Fruit fly (Drosophila melanogaster) whole organism, embryonic: Measurements from ENCODE around the gene Idgf4.

Experiments used
- Blimp-1 ChIP-seq: fragments of 200-800 bp; sonication (Bioruptor generic); optimal IDR thresholded peaks from 3 replicates; lab custom pipeline; 2018; ENCODE audit warnings: missing biosample characterization, missing genetic modification characterization, mild to moderate bottlenecking, moderate library complexity, missing genetic modification reagents
- CG10209 ChIP-seq: fragments of 200-800 bp; sonication (Bioruptor generic); optimal IDR thresholded peaks from 3 replicates; lab custom pipeline; 2017; ENCODE audit warnings: missing biosample characterization, mild to moderate bottlenecking, missing genetic modification characterization, missing genetic modification reagents
- CG11398 ChIP-seq: fragments of 200-800 bp; sonication (Bioruptor generic); optimal IDR thresholded peaks from 2 replicates; lab custom pipeline; 2016; ENCODE audit warnings: missing biosample characterization, missing genetic modification characterization
- CG11504 ChIP-seq: fragments of 200-800 bp; sonication (Bioruptor generic); optimal IDR thresholded peaks from 3 replicates; lab custom pipeline; 2019; ENCODE audit warnings: missing biosample characterization, mild to moderate bottlenecking, missing genetic modification characterization, moderate library complexity
- CG13894 ChIP-seq: fragments of 200-800 bp; sonication (Bioruptor generic); optimal IDR thresholded peaks from 3 replicates; lab custom pipeline; 2018; ENCODE audit warnings: missing biosample characterization, mild to moderate bottlenecking, missing genetic modification characterization, moderate library complexity
- CG1603 ChIP-seq: fragments of 200-800 bp; sonication (Bioruptor generic); optimal IDR thresholded peaks from 2 replicates; lab custom pipeline; 2019; ENCODE audit warnings: missing biosample characterization, mild to moderate bottlenecking, missing genetic modification characterization, moderate library complexity
- CG17359 ChIP-seq: fragments of 200-800 bp; sonication (Bioruptor generic); optimal IDR thresholded peaks from 3 replicates; lab custom pipeline; 2018; ENCODE audit warnings: missing biosample characterization, mild to moderate bottlenecking, missing genetic modification characterization, moderate library complexity
- CG17829 ChIP-seq: fragments of 200-800 bp; optimal IDR thresholded peaks from 2 replicates; lab custom pipeline; 2019; ENCODE audit warnings: missing biosample characterization, mild to moderate bottlenecking, missing genetic modification characterization, moderate library complexity
- CG2199 ChIP-seq: fragments of 200-800 bp; sonication (Bioruptor generic); IDR thresholded peaks from 3 replicates; pipeline ENCODE4 v1.3.6; 2022; ENCODE audit warnings: missing biosample characterization, missing genetic modification characterization
- CG2712 ChIP-seq: fragments of 200-800 bp; optimal IDR thresholded peaks from 3 replicates; lab custom pipeline; 2019; ENCODE audit warnings: missing biosample characterization, mild to moderate bottlenecking, missing genetic modification characterization, moderate library complexity
- CG3281 ChIP-seq: fragments of 200-800 bp; sonication (Bioruptor generic); optimal IDR thresholded peaks from 3 replicates; lab custom pipeline; 2017; ENCODE audit warnings: missing biosample characterization, mild to moderate bottlenecking, missing genetic modification characterization
- CG34376 ChIP-seq: fragments of 200-800 bp; sonication (Bioruptor generic); optimal IDR thresholded peaks from 2 replicates; lab custom pipeline; 2018; ENCODE audit warnings: missing biosample characterization, mild to moderate bottlenecking, missing genetic modification characterization
- CG6654 ChIP-seq: fragments of 200-800 bp; sonication (Bioruptor generic); optimal IDR thresholded peaks from 2 replicates; lab custom pipeline; 2017; ENCODE audit warnings: missing biosample characterization, mild to moderate bottlenecking, missing genetic modification characterization
- CG7928 ChIP-seq: fragments of 200-800 bp; sonication (Bioruptor generic); optimal IDR thresholded peaks from 2 replicates; lab custom pipeline; 2017; ENCODE audit warnings: missing biosample characterization, mild to moderate bottlenecking, missing genetic modification characterization
- CG9932 ChIP-seq: fragments of 200-800 bp; sonication (Bioruptor generic); IDR thresholded peaks from 2 replicates; pipeline ENCODE4 v1.3.6; 2022; ENCODE audit warnings: missing biosample characterization, missing genetic modification characterization
- Deaf1 ChIP-seq: fragments of 200-800 bp; optimal IDR thresholded peaks from 3 replicates; lab custom pipeline; 2019; ENCODE audit warnings: missing biosample characterization, mild to moderate bottlenecking, missing genetic modification characterization, moderate library complexity
- Eip74EF ChIP-seq, 2 experiments: fragments of 200-800 bp in 1 of 2; fragments of >200 bp in 1 of 2; sonication (Bioruptor generic) in 1 of 2; optimal IDR thresholded peaks; 2 replicates each; lab custom pipeline; 2017 to 2019; ENCODE audit warnings: missing biosample characterization in 2 of 2, missing genetic modification characterization in 2 of 2, mild to moderate bottlenecking in 1 of 2, moderate library complexity in 1 of 2
- Hsf ChIP-seq: fragments of 200-800 bp; sonication (Bioruptor generic); optimal IDR thresholded peaks from 3 replicates; lab custom pipeline; 2016; ENCODE audit warnings: missing biosample characterization, missing genetic modification characterization
- Med ChIP-seq: fragments of 200-800 bp; sonication (Bioruptor generic); peaks from one replicate; lab custom pipeline; 2016; ENCODE audit warnings: missing biosample characterization, missing genetic modification characterization, mild to moderate bottlenecking, inconsistent platforms, moderate library complexity
- Mes4 ChIP-seq: fragments of 200-800 bp; sonication (Bioruptor generic); optimal IDR thresholded peaks from 2 replicates; lab custom pipeline; 2016; ENCODE audit warnings: missing biosample characterization, missing genetic modification characterization
- NFAT ChIP-seq: fragments of 200-800 bp; sonication (Bioruptor generic); IDR thresholded peaks from 2 replicates; pipeline ENCODE4 v1.3.6; 2022; ENCODE audit warnings: missing biosample characterization, missing genetic modification characterization
- Nf-YB ChIP-seq: fragments of 200-800 bp; sonication (Bioruptor generic); optimal IDR thresholded peaks from 3 replicates; lab custom pipeline; 2019; ENCODE audit warnings: missing biosample characterization, mild to moderate bottlenecking, missing genetic modification characterization, moderate library complexity
- Sox100B ChIP-seq: fragments of 200-800 bp; sonication (Bioruptor generic); optimal IDR thresholded peaks from 3 replicates; lab custom pipeline; 2018; ENCODE audit warnings: missing biosample characterization, mild to moderate bottlenecking, missing genetic modification characterization
- Sox102F ChIP-seq: fragments of 200-800 bp; sonication (Bioruptor generic); optimal IDR thresholded peaks from 2 replicates; lab custom pipeline; 2018; ENCODE audit warnings: missing biosample characterization, mild to moderate bottlenecking, missing genetic modification characterization, moderate library complexity
- Trl ChIP-seq, 3 experiments: fragments of >200 bp in 2 of 3; fragments of 200-800 bp in 1 of 3; sonication (Bioruptor generic) in 1 of 3; optimal IDR thresholded peaks; 2 replicates in 1 of 3; 3 replicates in 2 of 3; lab custom pipeline; 2016 to 2017; ENCODE audit warnings: missing biosample characterization in 1 of 3, missing genetic modification characterization in 1 of 3
- YL-1 ChIP-seq: fragments of 200-800 bp; sonication (Bioruptor generic); optimal IDR thresholded peaks from 3 replicates; lab custom pipeline; 2017; ENCODE audit warnings: missing biosample characterization, mild to moderate bottlenecking, missing genetic modification characterization
- ash1 ChIP-seq: fragments of 200-800 bp; sonication (Bioruptor generic); optimal IDR thresholded peaks from 2 replicates; lab custom pipeline; 2018; ENCODE audit warnings: missing biosample characterization, mild to moderate bottlenecking, missing genetic modification characterization
- bab2 ChIP-seq: fragments of 200-800 bp; sonication (Bioruptor generic); optimal IDR thresholded peaks from 2 replicates; lab custom pipeline; 2016; ENCODE audit warnings: missing biosample characterization, missing genetic modification characterization
- bowl ChIP-seq: fragments of 200-800 bp; sonication (Bioruptor generic); IDR thresholded peaks from 2 replicates; pipeline ENCODE4 v1.3.6; 2022; ENCODE audit warnings: missing biosample characterization, missing genetic modification characterization
- bsh ChIP-seq, 2 experiments: fragments of 200-800 bp; sonication (Bioruptor generic); optimal IDR thresholded peaks; 2 replicates each; lab custom pipeline; 2017 to 2018; ENCODE audit warnings: mild to moderate bottlenecking in 2 of 2, missing biosample characterization in 2 of 2, missing genetic modification characterization in 2 of 2, moderate library complexity in 1 of 2
- chinmo ChIP-seq: fragments of 200-800 bp; sonication (Bioruptor generic); IDR thresholded peaks from 4 replicates; pipeline ENCODE4 v1.3.6; 2022; ENCODE audit warnings: missing biosample characterization, missing genetic modification characterization; ENCODE audit not compliant: partially characterized antibody
- ci ChIP-seq: fragments of 200-800 bp; sonication (Bioruptor generic); IDR thresholded peaks from 3 replicates; pipeline ENCODE4 v1.3.6; 2022; ENCODE audit warnings: missing biosample characterization, missing genetic modification characterization
- crol ChIP-seq: fragments of 200-800 bp; sonication (Bioruptor generic); IDR thresholded peaks from 2 replicates; pipeline ENCODE4 v1.3.6; 2022; ENCODE audit warnings: missing biosample characterization, missing genetic modification characterization
- dimm ChIP-seq: fragments of 200-800 bp; sonication (Bioruptor generic); IDR thresholded peaks from 2 replicates; pipeline ENCODE4 v1.3.6; 2022; ENCODE audit warnings: missing biosample characterization, missing genetic modification characterization
- en ChIP-seq: fragments of 200-800 bp; sonication (Bioruptor generic); optimal IDR thresholded peaks from 2 replicates; lab custom pipeline; 2016; ENCODE audit warnings: missing biosample characterization, missing genetic modification characterization
- eve ChIP-seq, 2 experiments: fragments of >200 bp; optimal IDR thresholded peaks; 2 replicates each; lab custom pipeline; 2017; ENCODE audit warnings: missing biosample characterization in 2 of 2, missing genetic modification characterization in 2 of 2
- ftz-f1 ChIP-seq: fragments of 200-800 bp; sonication (Bioruptor generic); optimal IDR thresholded peaks from 2 replicates; lab custom pipeline; 2016; ENCODE audit warnings: missing biosample characterization, missing genetic modification characterization
- gem ChIP-seq: fragments of 200-800 bp; sonication (Bioruptor generic); optimal IDR thresholded peaks from 2 replicates; lab custom pipeline; 2019; ENCODE audit warnings: missing biosample characterization, mild to moderate bottlenecking, missing genetic modification characterization, moderate library complexity
- grn ChIP-seq: fragments of 200-800 bp; sonication (Bioruptor generic); optimal IDR thresholded peaks from 3 replicates; lab custom pipeline; 2017; ENCODE audit warnings: missing biosample characterization, missing genetic modification characterization
- nom ChIP-seq: fragments of 200-800 bp; sonication (Bioruptor generic); optimal IDR thresholded peaks from 2 replicates; lab custom pipeline; 2017; ENCODE audit warnings: missing biosample characterization, missing genetic modification characterization, mild to moderate bottlenecking, moderate library complexity, missing genetic modification reagents
- pfk ChIP-seq: fragments of 200-800 bp; sonication (Bioruptor generic); optimal IDR thresholded peaks from 2 replicates; lab custom pipeline; 2018; ENCODE audit warnings: missing biosample characterization, mild to moderate bottlenecking, missing genetic modification characterization, moderate library complexity
- psq ChIP-seq: fragments of 200-800 bp; sonication (Bioruptor generic); optimal IDR thresholded peaks from 2 replicates; lab custom pipeline; 2017; ENCODE audit warnings: missing biosample characterization, missing genetic modification characterization
- rib ChIP-seq: fragments of 200-800 bp; sonication (Bioruptor generic); IDR thresholded peaks from 2 replicates; pipeline ENCODE4 v1.3.6; 2022; ENCODE audit warnings: missing biosample characterization, missing genetic modification characterization
- salm ChIP-seq: fragments of 200-800 bp; sonication (Bioruptor generic); optimal IDR thresholded peaks from 2 replicates; lab custom pipeline; 2018; ENCODE audit warnings: missing biosample characterization, mild to moderate bottlenecking, missing genetic modification characterization
- sens ChIP-seq: fragments of 200-800 bp; sonication (Bioruptor generic); peaks from one replicate; lab custom pipeline; 2016; ENCODE audit warnings: missing biosample characterization, missing genetic modification characterization
- sens-2 ChIP-seq: fragments of 200-800 bp; sonication (Bioruptor generic); IDR thresholded peaks from 2 replicates; pipeline ENCODE4 v1.3.6; 2022; ENCODE audit warnings: missing biosample characterization, missing genetic modification characterization
- sug ChIP-seq: fragments of 200-800 bp; optimal IDR thresholded peaks from 2 replicates; lab custom pipeline; 2019; ENCODE audit warnings: missing biosample characterization, mild to moderate bottlenecking, missing genetic modification characterization, moderate library complexity
- tin ChIP-seq: fragments of 200-800 bp; sonication (Bioruptor generic); optimal IDR thresholded peaks from 3 replicates; lab custom pipeline; 2016; ENCODE audit warnings: missing biosample characterization, missing genetic modification characterization
- tio ChIP-seq: fragments of 200-800 bp; sonication (Bioruptor generic); optimal IDR thresholded peaks from 2 replicates; lab custom pipeline; 2017; ENCODE audit warnings: missing biosample characterization, missing genetic modification characterization, inconsistent platforms
- vvl ChIP-seq: fragments of 200-800 bp; sonication (Bioruptor generic); IDR thresholded peaks from 2 replicates; pipeline ENCODE4 v1.3.6; 2022; ENCODE audit warnings: missing biosample characterization, missing genetic modification characterization

The Idgf4 gene

DNA sequence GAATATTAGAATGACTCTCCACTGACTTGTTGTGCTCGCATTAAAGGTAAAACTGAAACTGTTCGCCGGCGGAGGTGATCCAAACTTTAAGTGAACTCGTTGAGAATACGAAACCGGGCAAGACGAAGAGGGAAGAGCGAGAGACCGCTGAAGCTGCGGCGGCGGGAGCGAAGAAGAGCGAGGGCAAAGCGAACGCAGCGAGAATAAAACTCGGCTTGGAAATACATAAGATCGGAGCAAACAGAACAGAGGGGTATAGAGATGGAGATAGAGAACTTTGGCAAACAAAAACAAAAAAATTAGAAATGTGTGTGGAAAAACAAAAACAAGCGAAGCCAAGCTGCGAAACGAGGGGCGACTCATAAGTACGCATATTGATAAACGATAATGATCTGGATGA is at the start of gene Idgf4:
TSS of gene Idgf4 (minus strand) at position 67 of the 400 bp plus-strand sequence.
- no peak for TF ChIP-seq ftz-f1 (GFP tag; lab: Kevin White, UChicago)
- TF ChIP-seq CG7928 (GFP tag; lab: Kevin White, UChicago), result no peak
- peak; percentile 72 for TF ChIP-seq sens (GFP tag; lab: Kevin White, UChicago)
- TF ChIP-seq salm, result peak; percentile 7
- no peak for TF ChIP-seq CG11398 (GFP tag; lab: Kevin White, UChicago)
- peak; percentile 51 for TF ChIP-seq sug
- TF ChIP-seq ash1 (GFP tag; lab: Kevin White, UChicago), result no peak
- no peak for TF ChIP-seq tio (GFP tag; lab: Kevin White, UChicago)
- TF ChIP-seq rib (GFP tag; lab: Robert Waterston, UW), result no peak
- peak; percentile 83 for TF ChIP-seq Med (GFP tag; lab: Kevin White, UChicago)
- TF ChIP-seq CG6654 (GFP tag; lab: Kevin White, UChicago), result no peak
- TF ChIP-seq CG9932 (GFP tag; lab: Robert Waterston, UW), result peak; percentile 27
- TF ChIP-seq CG34376 (GFP tag; lab: Kevin White, UChicago), result peak; percentile 8
- TF ChIP-seq CG2712 (tag; lab: Kevin White, UChicago), result no peak
- TF ChIP-seq gem, result peak; percentile 26
- no peak for TF ChIP-seq Eip74EF (GFP tag; optimal IDR thresholded peaks at IDR 0.05; lab: Kevin White, UChicago)
- peak; percentile 70 for TF ChIP-seq psq (GFP tag; lab: Kevin White, UChicago)
- no peak for TF ChIP-seq tin (GFP tag; lab: Kevin White, UChicago)
- no peak for TF ChIP-seq NFAT (GFP tag; lab: Robert Waterston, UW)
- no peak for TF ChIP-seq CG1603 (tag; lab: Kevin White, UChicago)
- no peak for TF ChIP-seq bowl (GFP tag; lab: Robert Waterston, UW)
- peak; percentile 16 for TF ChIP-seq Deaf1 (tag; lab: Kevin White, UChicago)
- TF ChIP-seq Blimp-1 (GFP tag; lab: Kevin White, UChicago), result peak; percentile 19
- peak; percentile 22 for TF ChIP-seq CG13894
- TF ChIP-seq CG2199 (GFP tag; lab: Robert Waterston, UW), result no peak
- TF ChIP-seq grn, result peak; percentile 16
- TF ChIP-seq CG17359 (tag; lab: Kevin White, UChicago), result peak; percentile 14
- no peak for TF ChIP-seq bab2 (GFP tag; lab: Kevin White, UChicago)
- peak; percentile 12 for TF ChIP-seq Hsf (GFP tag; lab: Kevin White, UChicago)
- TF ChIP-seq Sox100B (GFP tag; lab: Kevin White, UChicago), result no peak
- TF ChIP-seq dimm (GFP tag; lab: Robert Waterston, UW), result no peak
- no peak for TF ChIP-seq vvl (GFP tag; lab: Robert Waterston, UW)
- TF ChIP-seq crol (GFP tag; lab: Robert Waterston, UW), result peak; percentile 83
- no peak for TF ChIP-seq Nf-YB
- TF ChIP-seq Sox102F (GFP tag; lab: Kevin White, UChicago), result peak; percentile 9
- 0 out of 4 replicates have a peak, but pooled peaks have one; percentile 40 for TF ChIP-seq chinmo (GFP tag; lab: Robert Waterston, UW)
- TF ChIP-seq CG10209, result peak; percentile 5
- TF ChIP-seq sens-2, result no peak
- no peak for TF ChIP-seq nom (GFP tag; lab: Kevin White, UChicago)
- TF ChIP-seq Trl (optimal IDR thresholded peaks at IDR 0.05; lab: Kevin White, UChicago), result peak; percentile 12 to 45
- peak; percentile 38 for TF ChIP-seq Trl (GFP tag; optimal IDR thresholded peaks at IDR 0.05; lab: Kevin White, UChicago)
- TF ChIP-seq eve (GFP tag; optimal IDR thresholded peaks at IDR 0.05; lab: Kevin White, UChicago), result no peak
- peak in 1 of 2 experiments; percentile 41 for TF ChIP-seq bsh (GFP tag; optimal IDR thresholded peaks at IDR 0.05; lab: Kevin White, UChicago)
- TF ChIP-seq CG3281 (GFP tag; lab: Kevin White, UChicago), result no peak
- peak; percentile 63 for TF ChIP-seq CG17829 (tag; lab: Kevin White, UChicago)
- 0 out of 3 replicates have a peak, but pooled peaks have one; percentile 26 for TF ChIP-seq ci
- TF ChIP-seq en (GFP tag; lab: Kevin White, UChicago), result no peak
- TF ChIP-seq CG11504 (tag; lab: Kevin White, UChicago), result peak; percentile 2
- TF ChIP-seq YL-1 (GFP tag; lab: Kevin White, UChicago), result no peak
- no peak for TF ChIP-seq Mes4 (GFP tag; lab: Kevin White, UChicago)
- no peak for TF ChIP-seq pfk
